Fruit fly (Drosophila melanogaster) whole organism, embryonic: ENCODE measurements around the gene Datp.

Experiments used
- Atf3 ChIP-seq: fragments of 200-800 bp; sonication (Bioruptor generic); optimal IDR thresholded peaks from 3 replicates; lab custom pipeline; 2016; ENCODE audit warnings: missing biosample characterization, missing genetic modification characterization
- CG10654 ChIP-seq: fragments of 200-800 bp; sonication (Bioruptor generic); optimal IDR thresholded peaks from 2 replicates; lab custom pipeline; 2016; ENCODE audit warnings: missing biosample characterization, missing genetic modification characterization
- CG11504 ChIP-seq: fragments of 200-800 bp; sonication (Bioruptor generic); optimal IDR thresholded peaks from 3 replicates; lab custom pipeline; 2019; ENCODE audit warnings: missing biosample characterization, mild to moderate bottlenecking, missing genetic modification characterization, moderate library complexity
- CG14014 ChIP-seq: fragments of 200-800 bp; sonication (Bioruptor generic); IDR thresholded peaks from 2 replicates; pipeline ENCODE4 v1.3.6; 2022; ENCODE audit warnings: missing biosample characterization, missing genetic modification characterization
- CG17186 ChIP-seq: fragments of 200-800 bp; sonication (Bioruptor generic); optimal IDR thresholded peaks from 3 replicates; lab custom pipeline; 2017; ENCODE audit warnings: missing biosample characterization, missing genetic modification reagents, missing genetic modification characterization
- CG18764 ChIP-seq: fragments of 200-800 bp; sonication (Bioruptor generic); optimal IDR thresholded peaks from 3 replicates; lab custom pipeline; 2016; ENCODE audit warnings: missing biosample characterization, missing genetic modification characterization
- CG2202 ChIP-seq: fragments of 200-800 bp; sonication (Bioruptor generic); optimal IDR thresholded peaks from 2 replicates; lab custom pipeline; 2018; ENCODE audit warnings: missing biosample characterization, mild to moderate bottlenecking, missing genetic modification characterization
- CG2712 ChIP-seq: fragments of 200-800 bp; optimal IDR thresholded peaks from 3 replicates; lab custom pipeline; 2019; ENCODE audit warnings: missing biosample characterization, mild to moderate bottlenecking, missing genetic modification characterization, moderate library complexity
- CG31388 ChIP-seq: fragments of 200-800 bp; sonication (Bioruptor generic); optimal IDR thresholded peaks from 2 replicates; lab custom pipeline; 2016; ENCODE audit warnings: missing biosample characterization, missing genetic modification characterization
- CG3163 ChIP-seq: fragments of 200-800 bp; sonication (Bioruptor generic); optimal IDR thresholded peaks from 3 replicates; lab custom pipeline; 2016; ENCODE audit warnings: missing biosample characterization, missing genetic modification characterization
- CG3847 ChIP-seq: fragments of 200-800 bp; sonication (Bioruptor generic); IDR thresholded peaks from 2 replicates; pipeline ENCODE4 v1.3.6; 2022; ENCODE audit warnings: missing biosample characterization, missing genetic modification characterization
- CG4360 ChIP-seq: fragments of 200-800 bp; sonication (Bioruptor generic); IDR thresholded peaks from 2 replicates; pipeline ENCODE4 v1.3.6; 2022; ENCODE audit warnings: missing biosample characterization, missing genetic modification characterization
- CG6813 ChIP-seq: fragments of 200-800 bp; sonication (Bioruptor generic); optimal IDR thresholded peaks from 2 replicates; lab custom pipeline; 2017; ENCODE audit warnings: missing biosample characterization, missing genetic modification characterization, mild to moderate bottlenecking, moderate library complexity, missing genetic modification reagents
- CG8281 ChIP-seq: fragments of 200-800 bp; sonication (Bioruptor generic); optimal IDR thresholded peaks from 2 replicates; lab custom pipeline; 2018; ENCODE audit warnings: missing biosample characterization, mild to moderate bottlenecking, missing genetic modification characterization, moderate library complexity
- CG8290 ChIP-seq, 3 experiments: fragments of 200-800 bp; sonication (Bioruptor generic); optimal IDR thresholded peaks; 2 replicates each; lab custom pipeline; 2016 to 2019; ENCODE audit warnings: missing biosample characterization in 3 of 3, missing genetic modification characterization in 3 of 3, mild to moderate bottlenecking in 2 of 3, moderate library complexity in 1 of 3
- Deaf1 ChIP-seq: fragments of 200-800 bp; optimal IDR thresholded peaks from 3 replicates; lab custom pipeline; 2019; ENCODE audit warnings: missing biosample characterization, mild to moderate bottlenecking, missing genetic modification characterization, moderate library complexity
- Dip2 ChIP-seq: fragments of 200-800 bp; sonication (Bioruptor generic); IDR thresholded peaks from 2 replicates; pipeline ENCODE4 v1.3.6; 2022; ENCODE audit warnings: missing biosample characterization, missing genetic modification characterization
- Dp ChIP-seq: fragments of 200-800 bp; sonication (Bioruptor generic); optimal IDR thresholded peaks from 2 replicates; lab custom pipeline; 2018; ENCODE audit warnings: missing biosample characterization, mild to moderate bottlenecking, missing genetic modification characterization, moderate library complexity
- Dref ChIP-seq: fragments of 200-800 bp; sonication (Bioruptor generic); IDR thresholded peaks from 2 replicates; pipeline ENCODE4 v1.3.6; 2022; ENCODE audit warnings: missing biosample characterization, missing genetic modification characterization
- Kr ChIP-seq: fragments of 200-800 bp; sonication (Bioruptor generic); optimal IDR thresholded peaks from 2 replicates; lab custom pipeline; 2017; ENCODE audit warnings: missing biosample characterization, mild to moderate bottlenecking, missing genetic modification characterization
- Meics ChIP-seq: fragments of 200-800 bp; sonication (Bioruptor generic); optimal IDR thresholded peaks from 2 replicates; lab custom pipeline; 2017; ENCODE audit warnings: missing biosample characterization, mild to moderate bottlenecking, missing genetic modification characterization
- Optix ChIP-seq: fragments of 200-800 bp; sonication (Bioruptor generic); IDR thresholded peaks from 3 replicates; pipeline ENCODE4 v1.3.6; 2022; ENCODE audit warnings: missing biosample characterization, missing genetic modification characterization
- Scr ChIP-seq: fragments of 200-800 bp; sonication (Bioruptor generic); IDR thresholded peaks from 2 replicates; pipeline ENCODE4 v1.3.6; 2022; ENCODE audit warnings: missing biosample characterization, missing genetic modification characterization; ENCODE audit not compliant: partially characterized antibody
- Ssrp ChIP-seq: fragments of 200-800 bp; sonication (Bioruptor generic); optimal IDR thresholded peaks from 2 replicates; lab custom pipeline; 2018; ENCODE audit warnings: missing biosample characterization, mild to moderate bottlenecking, missing genetic modification characterization, moderate library complexity
- Trl ChIP-seq, 3 experiments: fragments of >200 bp in 2 of 3; fragments of 200-800 bp in 1 of 3; sonication (Bioruptor generic) in 1 of 3; optimal IDR thresholded peaks; 2 replicates in 1 of 3; 3 replicates in 2 of 3; lab custom pipeline; 2016 to 2017; ENCODE audit warnings: missing biosample characterization in 1 of 3, missing genetic modification characterization in 1 of 3
- Usf ChIP-seq: fragments of 200-800 bp; sonication (Bioruptor generic); optimal IDR thresholded peaks from 2 replicates; lab custom pipeline; 2017; ENCODE audit warnings: missing genotype, missing biosample characterization, missing genetic modification characterization
- ase ChIP-seq: fragments of 200-800 bp; sonication (Bioruptor generic); IDR thresholded peaks from 3 replicates; pipeline ENCODE4 v1.3.6; 2022; ENCODE audit warnings: missing biosample characterization, missing genetic modification characterization
- bab2 ChIP-seq: fragments of 200-800 bp; sonication (Bioruptor generic); optimal IDR thresholded peaks from 2 replicates; lab custom pipeline; 2016; ENCODE audit warnings: missing biosample characterization, missing genetic modification characterization
- bigmax ChIP-seq: fragments of 200-800 bp; sonication (Bioruptor generic); optimal IDR thresholded peaks from 2 replicates; lab custom pipeline; 2018; ENCODE audit warnings: missing biosample characterization, mild to moderate bottlenecking, missing genetic modification characterization
- corto ChIP-seq: fragments of 200-800 bp; sonication (Bioruptor generic); optimal IDR thresholded peaks from 2 replicates; lab custom pipeline; 2016; ENCODE audit warnings: missing biosample characterization, mild to moderate bottlenecking, missing genetic modification characterization, moderate library complexity
- da ChIP-seq: fragments of 200-800 bp; sonication (Bioruptor generic); optimal IDR thresholded peaks from 2 replicates; lab custom pipeline; 2016; ENCODE audit warnings: missing biosample characterization, missing genetic modification characterization
- disco-r ChIP-seq: fragments of 200-800 bp; sonication (Bioruptor generic); optimal IDR thresholded peaks from 2 replicates; lab custom pipeline; 2016; ENCODE audit warnings: missing biosample characterization, missing genetic modification characterization
- fd96Cb ChIP-seq: fragments of 200-800 bp; sonication (Bioruptor generic); optimal IDR thresholded peaks from 2 replicates; lab custom pipeline; 2018; ENCODE audit warnings: missing biosample characterization, mild to moderate bottlenecking, missing genetic modification characterization, moderate library complexity
- gce ChIP-seq: fragments of 200-800 bp; sonication (Bioruptor generic); IDR thresholded peaks from 3 replicates; pipeline ENCODE4 v1.3.6; 2022; ENCODE audit warnings: missing biosample characterization, missing genetic modification characterization
- jigr1 ChIP-seq: fragments of 200-800 bp; sonication (Bioruptor generic); IDR thresholded peaks from 3 replicates; pipeline ENCODE4 v1.3.6; 2022; ENCODE audit warnings: missing biosample characterization, missing genetic modification characterization
- luna ChIP-seq: fragments of 200-800 bp; sonication (Bioruptor generic); optimal IDR thresholded peaks from 2 replicates; lab custom pipeline; 2016; ENCODE audit warnings: missing biosample characterization, missing genetic modification characterization
- mld ChIP-seq: fragments of 200-800 bp; sonication (Bioruptor generic); IDR thresholded peaks from 3 replicates; pipeline ENCODE4 v1.3.6; 2022; ENCODE audit warnings: missing biosample characterization, missing genetic modification characterization; ENCODE audit not compliant: partially characterized antibody
- nau ChIP-seq: fragments of 200-800 bp; sonication (Bioruptor generic); optimal IDR thresholded peaks from 3 replicates; lab custom pipeline; 2017; ENCODE audit warnings: missing biosample characterization, mild to moderate bottlenecking, missing genetic modification characterization, missing genetic modification reagents
- prd ChIP-seq, 3 experiments: fragments of >200 bp in 2 of 3; fragments of 200-800 bp in 1 of 3; sonication (Bioruptor generic) in 1 of 3; optimal IDR thresholded peaks in 2 of 3; IDR thresholded peaks in 1 of 3; 2 replicates in 2 of 3; 3 replicates in 1 of 3; pipeline versions ENCODE4 v1.3.6 to Lab custom; 2017 to 2022; ENCODE audit warnings: missing biosample characterization in 1 of 3, missing genetic modification characterization in 1 of 3
- pzg ChIP-seq: fragments of 200-800 bp; sonication (Bioruptor generic); optimal IDR thresholded peaks from 3 replicates; lab custom pipeline; 2018; ENCODE audit warnings: missing biosample characterization, mild to moderate bottlenecking, missing genetic modification characterization, moderate library complexity
- ro ChIP-seq: fragments of 200-800 bp; sonication (Bioruptor generic); IDR thresholded peaks from 2 replicates; pipeline ENCODE4 v1.3.6; 2022; ENCODE audit warnings: missing biosample characterization, missing genetic modification characterization
- sd ChIP-seq: fragments of 200-800 bp; sonication (Bioruptor generic); optimal IDR thresholded peaks from 3 replicates; lab custom pipeline; 2018; ENCODE audit warnings: missing biosample characterization, mild to moderate bottlenecking, missing genetic modification characterization, moderate library complexity
- sens-2 ChIP-seq: fragments of 200-800 bp; sonication (Bioruptor generic); IDR thresholded peaks from 2 replicates; pipeline ENCODE4 v1.3.6; 2022; ENCODE audit warnings: missing biosample characterization, missing genetic modification characterization
- seq ChIP-seq: fragments of 200-800 bp; sonication (Bioruptor generic); IDR thresholded peaks from 2 replicates; pipeline ENCODE4 v1.3.6; 2022; ENCODE audit warnings: missing biosample characterization, missing genetic modification characterization
- sqz ChIP-seq: fragments of 200-800 bp; sonication (Bioruptor generic); optimal IDR thresholded peaks from 3 replicates; lab custom pipeline; 2018; ENCODE audit warnings: missing biosample characterization, mild to moderate bottlenecking, missing genetic modification characterization
- vnd ChIP-seq: fragments of 200-800 bp; sonication (Bioruptor generic); IDR thresholded peaks from 3 replicates; pipeline ENCODE4 v1.3.6; 2022; ENCODE audit warnings: missing biosample characterization, missing genetic modification characterization; ENCODE audit not compliant: partially characterized antibody
- zen2 ChIP-seq: fragments of 200-800 bp; sonication (Bioruptor generic); IDR thresholded peaks from 3 replicates; pipeline ENCODE4 v1.3.6; 2022; ENCODE audit warnings: missing biosample characterization, missing genetic modification characterization; ENCODE audit not compliant: partially characterized antibody

Datp gene

DNA sequence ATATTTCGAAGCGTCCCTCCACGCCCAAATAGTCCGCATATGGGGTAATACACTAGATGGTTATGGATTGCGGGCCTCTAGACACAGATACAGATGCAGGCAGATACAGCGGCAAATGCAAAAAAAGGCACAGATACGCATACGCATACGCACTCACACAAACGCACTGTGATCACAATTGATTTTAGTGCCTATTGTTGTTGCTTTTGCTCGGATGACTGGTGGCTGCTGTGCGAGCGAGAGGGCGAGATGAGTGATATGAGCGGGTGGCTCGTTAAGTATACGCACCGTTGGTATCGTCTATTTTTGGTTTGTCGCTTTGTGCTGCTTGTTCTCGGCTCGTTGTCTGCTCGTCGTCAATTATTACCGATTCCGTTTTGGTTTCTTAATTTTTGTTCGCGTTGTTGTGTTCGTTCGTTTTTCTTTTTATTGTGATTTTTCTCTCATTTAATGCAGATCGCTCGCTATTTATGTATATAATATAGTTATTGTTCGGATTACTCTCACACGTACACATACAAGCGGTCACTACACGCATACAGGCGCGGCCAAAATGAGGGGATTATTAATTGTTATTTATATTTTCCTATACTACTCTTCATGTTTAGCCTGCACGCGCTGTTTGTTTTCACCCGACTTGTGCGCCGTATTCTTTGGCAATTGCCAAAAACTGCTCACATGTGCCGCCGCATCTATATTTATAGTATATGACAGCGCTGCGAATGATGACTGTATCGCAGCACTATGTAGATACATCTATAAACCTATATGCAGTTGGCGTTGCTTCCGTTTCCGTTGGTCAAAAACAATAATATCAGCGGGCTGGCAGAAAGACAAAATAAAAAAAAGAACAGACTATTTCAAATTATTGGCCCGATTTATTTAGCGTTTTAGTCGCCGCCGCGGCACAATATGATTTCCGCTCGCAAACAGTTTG, 31.0 kb downstream of the Datp start (continued):
- TF ChIP-seq bab2, result no peak
- no peak for TF ChIP-seq ro
- TF ChIP-seq sd, result peak; percentile 40
- no peak for TF ChIP-seq gce
- TF ChIP-seq Deaf1 (tag; lab: Kevin White, UChicago), result peak; percentile 52
- TF ChIP-seq prd (optimal IDR thresholded peaks at IDR 0.05; lab: Kevin White, UChicago), result no peak
- TF ChIP-seq prd (GFP tag; IDR thresholded peaks at IDR 0.05; lab: Robert Waterston, UW), result no peak
- TF ChIP-seq CG6813 (GFP tag; lab: Kevin White, UChicago), result no peak
- no peak for TF ChIP-seq luna (GFP tag; lab: Kevin White, UChicago)
- TF ChIP-seq Meics, result no peak
- no peak for TF ChIP-seq pzg
- no peak for TF ChIP-seq fd96Cb
- TF ChIP-seq seq (GFP tag; lab: Robert Waterston, UW), result no peak
- peak; percentile 23 for TF ChIP-seq sqz (GFP tag; lab: Kevin White, UChicago)
- peak; percentile 92 for TF ChIP-seq CG4360 (GFP tag; lab: Robert Waterston, UW)
- no peak for TF ChIP-seq Dref (GFP tag; lab: Robert Waterston, UW)
- TF ChIP-seq CG17186 (GFP tag; lab: Kevin White, UChicago), result no peak
- no peak for TF ChIP-seq Ssrp (tag; lab: Kevin White, UChicago)
- peak; percentile 18 for TF ChIP-seq CG2712 (tag; lab: Kevin White, UChicago)
- TF ChIP-seq CG10654 (GFP tag; lab: Kevin White, UChicago), result no peak
- no peak for TF ChIP-seq disco-r
- no peak for TF ChIP-seq mld (GFP tag; lab: Robert Waterston, UW)
- no peak for TF ChIP-seq CG14014 (GFP tag; lab: Robert Waterston, UW)
- no peak for TF ChIP-seq da (GFP tag; lab: Kevin White, UChicago)
- TF ChIP-seq Optix (GFP tag; lab: Robert Waterston, UW), result no peak
- no peak for TF ChIP-seq Dip2 (GFP tag; lab: Robert Waterston, UW)
- TF ChIP-seq zen2 (GFP tag; lab: Robert Waterston, UW), result 0 out of 3 replicates have a peak, but pooled peaks have one; percentile 32
- TF ChIP-seq sens-2 (GFP tag; lab: Robert Waterston, UW), result no peak
- TF ChIP-seq CG11504, result no peak
- no peak for TF ChIP-seq Usf (GFP tag; lab: Kevin White, UChicago)
- no peak for TF ChIP-seq Atf3 (GFP tag; lab: Kevin White, UChicago)
- TF ChIP-seq CG3847 (GFP tag; lab: Robert Waterston, UW), result peak; percentile 20; the same call in 1 of the 2 replicates
- TF ChIP-seq CG2202 (tag; lab: Kevin White, UChicago), result no peak
- TF ChIP-seq Scr (GFP tag; lab: Robert Waterston, UW), result no peak
- TF ChIP-seq corto (GFP tag; lab: Kevin White, UChicago), result no peak
- TF ChIP-seq bigmax, result no peak
- no peak for TF ChIP-seq ase (GFP tag; lab: Robert Waterston, UW)
- TF ChIP-seq Trl (optimal IDR thresholded peaks at IDR 0.05; lab: Kevin White, UChicago), result peak in 1 of 2 experiments; percentile 9
- no peak for TF ChIP-seq Trl (GFP tag; optimal IDR thresholded peaks at IDR 0.05; lab: Kevin White, UChicago)
- no peak for TF ChIP-seq vnd (GFP tag; lab: Robert Waterston, UW)
- TF ChIP-seq nau (GFP tag; lab: Kevin White, UChicago), result peak; percentile 30
- no peak for TF ChIP-seq Kr (GFP tag; lab: Kevin White, UChicago)
- no peak for TF ChIP-seq CG8290 (GFP tag; optimal IDR thresholded peaks at IDR 0.05; lab: Kevin White, UChicago)
- TF ChIP-seq CG8290 (tag; optimal IDR thresholded peaks at IDR 0.05; lab: Kevin White, UChicago), result peak in 1 of 2 experiments; percentile 56
- no peak for TF ChIP-seq CG18764 (GFP tag; lab: Kevin White, UChicago)
- no peak for TF ChIP-seq CG8281 (tag; lab: Kevin White, UChicago)
- TF ChIP-seq CG3163 (GFP tag; lab: Kevin White, UChicago), result no peak
- TF ChIP-seq CG31388, result no peak
- TF ChIP-seq jigr1, result no peak
- TF ChIP-seq Dp (GFP tag; lab: Kevin White, UChicago), result no peak
